Worm (Caenorhabditis elegans) whole organism, dauer: ENCODE measurements around the gene F32D8.11.

Source experiments
- unc-62 ChIP-seq: sonication (generic microtip); optimal IDR thresholded peaks from 2 replicates; lab custom pipeline; 2017; ENCODE audit warnings: missing biosample characterization, missing genetic modification reagents, missing genetic modification characterization

Gene F32D8.11

DNA sequence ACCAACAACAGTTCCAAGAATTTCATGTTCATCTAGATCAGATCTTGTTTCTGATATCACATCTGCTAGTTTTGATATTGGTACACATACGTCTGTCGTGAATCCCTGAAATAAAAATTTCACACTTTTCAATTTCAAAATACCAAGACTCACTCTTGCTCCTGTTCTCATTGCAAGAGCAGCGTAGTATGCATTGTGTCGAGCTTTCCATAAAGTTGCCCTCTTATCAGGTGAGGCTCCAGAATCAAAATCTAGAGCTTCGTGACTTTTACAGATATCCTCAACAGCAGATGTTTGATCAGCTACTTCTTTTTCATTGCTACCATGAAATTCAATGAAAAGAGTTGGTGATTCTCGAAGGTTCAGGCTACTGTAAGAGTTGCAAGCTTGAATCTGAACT is at the start of gene F32D8.11:
TSS of gene F32D8.11 (minus strand) at position 101 of the 400 bp plus-strand sequence.
- no peak for TF ChIP-seq unc-62 (GFP tag; lab: Kevin White, UChicago)

DNA sequence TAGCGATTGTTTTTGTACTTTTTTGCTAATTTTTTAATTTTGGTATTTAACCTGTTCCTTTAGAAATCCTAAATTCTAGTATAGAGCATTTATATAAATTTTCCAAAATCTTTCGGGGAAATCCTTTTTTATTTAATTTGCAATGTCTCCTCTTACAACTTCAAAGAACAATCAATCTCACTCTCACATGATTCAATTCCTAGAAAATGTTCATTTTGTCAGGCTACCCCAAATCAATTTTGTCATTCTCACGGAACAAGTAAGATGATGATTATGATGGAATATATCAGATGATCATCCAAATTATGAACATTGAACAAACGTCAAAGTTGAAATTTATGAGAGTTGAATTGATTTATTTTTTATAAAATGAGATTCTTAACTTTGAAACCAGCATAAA is 48.4 kb upstream of the F32D8.11 start:
- no peak for TF ChIP-seq unc-62 (GFP tag; lab: Kevin White, UChicago)

DNA sequence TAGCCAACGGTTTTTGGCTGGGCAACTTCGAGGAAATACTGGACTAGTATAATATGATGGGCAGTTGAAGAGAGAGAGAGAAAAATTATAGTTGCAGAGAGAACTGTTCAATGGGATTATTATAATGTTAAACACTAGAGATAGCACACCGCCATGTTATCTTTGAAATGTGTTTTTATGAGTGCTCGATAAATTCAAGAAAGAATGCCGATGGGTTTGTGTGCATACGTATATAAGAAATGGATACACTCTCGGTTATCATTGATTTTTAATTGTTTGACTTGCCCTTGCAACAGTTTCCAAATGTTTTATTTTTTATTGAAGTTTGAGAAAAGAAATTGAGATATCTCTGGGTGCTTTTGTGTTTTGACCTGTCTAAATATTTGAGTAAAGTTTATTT is 47.7 kb upstream of the F32D8.11 start, which contains the start of gene F17C11.12:
TSS of gene F17C11.12 (minus strand) at position 240 of the 400 bp plus-strand sequence.
- TF ChIP-seq unc-62 (GFP tag; lab: Kevin White, UChicago), result no peak

DNA sequence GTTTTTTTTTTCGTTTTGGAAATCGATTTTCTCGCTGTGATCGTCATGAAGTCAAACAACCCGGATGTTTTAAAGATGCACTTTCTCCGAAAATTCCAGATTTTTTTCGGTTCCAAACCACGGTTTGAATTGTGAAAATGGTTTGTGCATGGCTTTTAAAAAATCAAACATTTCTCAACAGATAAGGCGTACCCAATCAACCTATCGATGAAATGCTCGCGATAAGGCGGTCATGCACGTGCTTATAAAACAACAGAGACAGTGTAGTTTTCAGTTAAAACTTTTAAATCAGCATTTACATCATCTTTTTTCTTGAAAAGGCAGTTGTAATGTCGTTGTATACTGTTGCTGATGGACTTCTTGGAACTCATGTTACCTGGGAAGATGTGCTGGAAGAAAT is 43.5 kb upstream of the F32D8.11 start, which contains the start of gene F58B4.5:
TSS of gene F58B4.5 (plus strand) at position 283 of the 400 bp plus-strand sequence.
- no peak for TF ChIP-seq unc-62 (GFP tag; lab: Kevin White, UChicago)

DNA sequence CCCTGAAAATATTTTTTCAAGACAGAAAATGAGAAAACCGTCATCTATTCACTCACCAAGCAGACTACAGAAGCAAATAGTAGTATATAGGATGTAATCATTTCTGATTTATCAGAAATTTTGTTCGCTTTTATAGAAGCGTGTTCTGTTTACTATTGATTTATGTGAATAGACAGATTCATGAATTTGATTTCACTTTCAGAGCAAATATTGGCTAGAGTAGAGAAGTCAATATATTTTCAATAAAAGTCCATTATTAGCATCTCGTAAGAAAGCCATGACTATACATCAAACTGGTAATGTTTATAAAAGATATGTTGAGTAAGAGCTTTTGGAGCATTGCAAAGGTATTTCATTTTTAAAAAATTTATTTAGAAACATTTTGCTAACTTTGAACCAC is 42.3 kb upstream of the F32D8.11 start, which contains the start of gene scvp-1:
TSS of gene scvp-1 (minus strand) at position 101 of the 400 bp plus-strand sequence.
- no peak for TF ChIP-seq unc-62 (GFP tag; lab: Kevin White, UChicago)

DNA sequence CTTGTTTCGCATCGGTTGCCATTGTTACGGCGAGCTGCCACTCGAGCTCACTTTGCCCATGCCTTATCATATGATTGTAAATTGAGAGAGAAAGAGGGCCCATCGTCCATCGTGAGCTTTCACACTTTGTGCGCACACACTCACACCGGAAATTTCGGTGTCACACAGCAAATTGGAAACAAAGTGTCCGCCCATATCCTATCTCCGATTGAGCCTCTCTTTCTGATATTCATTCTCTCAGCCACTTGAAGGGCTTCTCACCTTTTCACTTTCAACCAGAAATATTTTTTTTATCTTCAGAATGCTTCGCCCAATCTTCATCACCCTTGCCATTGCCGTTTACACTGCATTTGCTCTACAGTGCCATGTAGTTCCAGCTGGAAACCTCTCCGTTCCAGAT is 40.6 kb upstream of the F32D8.11 start, which contains the start of gene F58B4.3:
TSS of gene F58B4.3 (plus strand) at position 301 of the 400 bp plus-strand sequence.
- TF ChIP-seq unc-62 (GFP tag; lab: Kevin White, UChicago), result no peak

DNA sequence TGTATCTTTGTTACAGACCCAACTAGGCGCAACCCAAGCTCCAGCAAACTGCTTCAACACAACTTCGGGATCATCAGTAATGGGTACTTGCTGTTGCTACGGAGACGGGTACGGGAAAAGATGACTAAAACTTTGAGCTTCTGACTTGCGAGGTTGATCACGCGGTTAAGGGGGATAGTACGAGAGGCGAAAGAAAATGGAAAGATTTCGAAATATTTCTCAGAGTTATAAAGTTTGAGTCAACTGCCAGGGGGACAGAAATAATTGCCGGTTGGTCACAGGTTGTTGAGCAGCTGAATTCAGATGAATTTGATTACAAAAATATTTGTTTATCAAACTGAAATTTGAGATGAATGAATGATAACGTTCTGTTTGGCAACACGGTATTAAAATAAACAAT is 36.7 kb upstream of the F32D8.11 start:
- no peak for TF ChIP-seq unc-62 (GFP tag; lab: Kevin White, UChicago)

DNA sequence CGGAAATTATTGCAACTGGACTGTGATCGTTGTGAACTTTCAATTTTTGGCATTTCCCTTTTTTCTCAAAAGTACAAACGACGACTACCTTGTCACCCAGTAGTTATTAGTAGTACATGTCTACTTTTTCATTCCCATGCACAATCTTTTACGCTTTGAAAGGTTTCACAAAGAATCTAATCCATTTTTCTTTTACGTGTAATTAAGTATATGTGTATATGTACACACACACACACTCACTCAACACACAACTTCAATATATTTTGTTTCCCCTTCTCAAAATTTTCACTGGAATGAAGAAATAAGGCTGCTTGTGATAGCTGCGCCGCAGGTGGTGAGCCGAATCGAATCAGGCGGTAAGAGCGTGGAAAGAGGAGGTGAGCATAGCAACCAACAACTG is 35.8 kb upstream of the F32D8.11 start, which contains the start of gene F58B4.6:
TSS of gene F58B4.6 (plus strand) at position 301 of the 400 bp plus-strand sequence.
- TF ChIP-seq unc-62 (GFP tag; lab: Kevin White, UChicago), result no peak

DNA sequence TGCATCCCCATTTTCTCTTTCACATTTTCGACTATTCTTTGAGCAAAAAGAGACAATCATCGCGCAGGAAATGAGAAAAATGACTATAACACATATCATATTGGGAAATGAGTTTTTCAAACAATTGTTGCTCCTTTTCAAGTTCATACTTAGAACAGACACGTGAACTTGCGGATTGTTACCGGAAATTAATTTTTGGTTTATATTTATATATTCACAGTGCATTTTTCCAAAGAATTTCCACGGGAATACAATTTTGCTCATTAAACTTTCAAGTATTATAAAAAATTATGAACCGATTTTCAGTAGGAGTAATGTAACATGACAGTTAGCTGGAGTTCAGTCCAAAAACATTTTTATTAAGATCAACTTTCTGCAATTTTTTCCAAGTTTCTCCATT is 34.3 kb upstream of the F32D8.11 start, which contains the start of gene F58B4.7:
TSS of gene F58B4.7 (minus strand) at position 101 of the 400 bp plus-strand sequence.
- TF ChIP-seq unc-62 (GFP tag; lab: Kevin White, UChicago), result no peak

DNA sequence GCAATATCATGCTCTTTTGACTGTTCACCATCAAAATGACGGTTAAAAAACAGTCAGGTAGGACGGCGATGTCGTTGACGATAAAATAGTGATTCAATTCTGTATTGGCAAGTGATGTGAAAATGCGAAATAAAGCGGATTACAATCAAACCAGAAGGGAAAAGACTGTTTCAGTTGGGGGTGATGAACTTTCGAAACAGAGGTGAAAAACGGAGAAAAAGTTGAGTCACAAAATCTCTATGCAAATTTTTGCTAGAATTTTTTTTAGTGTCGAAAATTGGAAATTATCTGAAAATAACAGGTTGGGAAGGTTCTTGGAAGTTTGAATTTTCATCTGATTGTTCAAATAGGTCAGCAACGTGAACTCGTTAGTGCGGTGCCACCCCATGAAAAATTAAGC is 32.8 kb upstream of the F32D8.11 start, which contains the start of gene nas-31:
TSS of gene nas-31 (minus strand) at position 101 of the 400 bp plus-strand sequence.
- no peak for TF ChIP-seq unc-62 (GFP tag; lab: Kevin White, UChicago)

DNA sequence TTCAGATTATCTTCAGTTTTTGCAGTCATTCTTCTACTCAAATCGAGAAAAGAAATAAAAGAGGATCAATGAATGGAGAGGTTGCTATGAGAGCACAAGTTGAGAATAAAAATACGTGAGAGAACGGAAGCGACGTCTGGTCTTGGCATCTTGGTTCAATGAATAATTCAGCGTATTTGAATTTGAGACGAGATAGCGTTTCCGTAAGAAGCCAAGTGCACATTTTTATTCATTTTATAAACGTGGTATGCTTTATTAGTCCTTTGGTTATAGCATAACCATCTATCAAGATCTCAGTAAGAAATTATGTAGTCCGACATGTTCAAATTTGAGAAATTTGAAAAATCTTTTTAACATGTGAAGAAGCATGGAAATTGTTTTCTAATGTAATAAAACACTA is 29.4 kb upstream of the F32D8.11 start, which contains the start of gene F58B4.2:
TSS of gene F58B4.2 (minus strand) at position 101 of the 400 bp plus-strand sequence.
- no peak for TF ChIP-seq unc-62 (GFP tag; lab: Kevin White, UChicago)

DNA sequence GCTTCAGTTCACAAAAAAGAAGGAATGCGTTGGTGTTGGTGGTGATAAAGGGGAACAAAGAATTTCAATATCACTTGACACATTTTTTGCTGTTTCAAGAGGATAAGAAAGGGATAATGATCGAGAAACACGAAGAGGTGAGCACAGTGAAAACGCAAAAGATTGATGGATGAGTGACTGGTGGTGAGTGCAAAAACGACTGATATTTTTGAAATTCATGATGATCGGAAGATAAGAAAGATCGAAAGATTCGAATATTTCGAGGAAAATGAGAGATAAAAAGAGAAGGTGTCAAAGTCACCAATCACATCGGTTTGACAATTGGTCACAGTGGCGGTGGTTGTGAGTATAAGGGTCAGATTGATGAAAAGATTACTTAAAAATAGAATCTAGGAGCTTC is 27.0 kb upstream of the F32D8.11 start:
- TF ChIP-seq unc-62 (GFP tag; lab: Kevin White, UChicago), result no peak

DNA sequence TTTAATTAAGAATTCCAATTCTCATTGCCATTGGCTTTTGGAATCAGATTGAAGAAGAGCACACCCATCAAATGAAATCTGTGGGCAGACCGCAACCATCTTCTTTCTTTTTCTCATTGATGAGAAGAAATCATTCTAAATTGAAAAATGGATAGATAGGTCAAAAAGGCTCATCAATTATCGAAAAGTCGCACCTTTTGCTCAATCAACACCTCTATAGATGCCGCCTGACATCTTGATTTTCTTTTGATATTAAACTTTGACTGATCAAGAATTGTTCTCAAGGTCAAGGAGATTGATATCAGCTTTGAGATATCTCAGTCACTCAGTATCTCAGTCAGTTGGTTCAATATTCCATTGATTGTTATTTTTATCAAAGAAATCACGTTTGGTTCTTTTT is 21.0 kb upstream of the F32D8.11 start:
- TF ChIP-seq unc-62 (GFP tag; lab: Kevin White, UChicago), result no peak

DNA sequence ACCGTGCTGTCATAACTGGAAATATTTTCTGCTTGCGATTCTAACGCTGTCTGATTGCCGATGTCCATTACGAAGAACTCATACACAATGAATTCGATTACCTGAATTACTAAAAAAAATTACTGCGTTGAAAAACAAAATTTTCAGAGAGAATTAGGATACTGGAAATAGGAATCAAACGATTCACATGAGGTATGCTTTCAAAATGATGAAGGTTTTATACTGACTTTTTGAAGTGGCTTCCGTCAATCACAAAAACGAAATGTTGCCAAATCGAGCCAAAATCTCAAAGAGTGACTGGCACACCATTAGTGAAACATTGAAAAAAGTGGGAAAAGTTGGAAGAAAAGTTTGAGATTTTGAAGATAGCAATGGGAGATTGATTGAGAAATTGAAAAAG is 20.1 kb upstream of the F32D8.11 start, which contains the start of gene zzz-1:
TSS of gene zzz-1 (minus strand) at position 101 of the 400 bp plus-strand sequence.
- no peak for TF ChIP-seq unc-62 (GFP tag; lab: Kevin White, UChicago)

DNA sequence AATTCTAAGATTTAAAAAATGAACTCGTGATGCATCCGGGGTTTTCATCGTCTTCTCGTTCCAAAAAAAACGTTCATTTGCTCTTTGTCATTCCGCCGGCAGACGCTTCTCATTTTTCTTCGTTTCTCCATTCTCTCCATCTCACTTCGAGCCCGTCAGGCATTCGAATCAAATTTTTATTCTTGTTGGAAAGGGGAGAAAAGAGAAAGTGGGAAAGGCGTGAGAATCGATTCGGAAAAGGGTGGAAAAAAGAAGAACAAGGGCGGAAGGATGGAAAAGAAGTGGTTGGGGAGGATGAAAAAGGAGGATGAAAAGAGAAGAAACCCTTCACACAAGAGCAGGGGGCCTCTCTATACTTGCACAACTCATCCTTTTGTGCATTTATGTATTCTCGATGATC is 15.9 kb upstream of the F32D8.11 start:
- TF ChIP-seq unc-62 (GFP tag; lab: Kevin White, UChicago), result no peak

DNA sequence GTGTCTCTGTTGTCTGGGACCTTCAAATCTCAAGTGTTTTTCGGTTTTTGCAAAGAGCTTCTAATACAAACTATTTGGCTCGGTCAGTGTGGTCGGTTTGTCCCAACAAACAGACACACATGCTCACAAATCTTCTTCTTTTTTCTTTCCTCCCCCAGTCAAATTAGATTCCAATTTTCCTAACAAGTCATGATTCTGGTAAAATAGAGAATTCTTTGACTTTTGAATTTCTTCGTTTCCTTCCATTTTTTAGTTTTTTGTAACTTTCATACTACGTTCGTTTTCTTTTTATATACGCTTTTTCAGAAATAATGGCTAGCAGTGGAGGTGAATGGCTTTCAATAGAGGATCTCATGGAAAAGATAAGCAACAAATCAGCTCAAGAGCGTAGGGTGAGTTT is 14.8 kb upstream of the F32D8.11 start, which contains the start of gene F32D8.15:
TSS of gene F32D8.15 (plus strand) at position 301 of the 400 bp plus-strand sequence.
- TF ChIP-seq unc-62 (GFP tag; lab: Kevin White, UChicago), result no peak

DNA sequence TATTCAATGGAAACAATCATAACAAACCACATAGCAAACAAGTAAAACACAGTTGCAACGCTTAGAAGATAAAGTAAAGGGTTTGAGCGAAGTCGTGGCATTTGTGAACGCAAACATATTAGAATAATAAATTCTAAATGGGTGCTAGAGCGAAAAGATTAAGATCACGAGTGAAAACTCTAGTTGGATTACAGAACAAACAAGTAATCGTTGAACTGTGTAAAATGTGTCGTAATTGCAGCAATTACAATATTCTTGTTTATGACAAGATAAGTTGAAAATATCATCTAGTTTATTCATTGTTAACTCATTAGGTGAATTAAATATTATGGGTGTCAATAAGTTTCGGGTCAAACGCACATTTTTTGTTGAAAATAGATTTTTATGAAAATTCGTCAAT is 13.7 kb upstream of the F32D8.11 start, which contains the start of gene F32D8.8:
TSS of gene F32D8.8 (minus strand) at position 101 of the 400 bp plus-strand sequence.
- no peak for TF ChIP-seq unc-62 (GFP tag; lab: Kevin White, UChicago)
